Worm (Caenorhabditis elegans): ENCODE results near the gene gpcp-1.

gpcp-1 gene

ce11 chrX:3114306-3115133 is 4.1 kb upstream of the gpcp-1 start, which contains the start of gene gpd-2 (continued):
- TF ChIP-seq nhr-6 (tag; optimal IDR thresholded peaks at IDR 0.05) (peak; percentile 41), Y75B8A.6 (GFP tag; IDR thresholded peaks at IDR 0.05) (no peak), ceh-20 (GFP tag; IDR thresholded peaks at IDR 0.05) (no peak), mxl-2 (GFP tag; conservative IDR thresholded peaks at IDR 0.05) (no peak), set-16 (GFP tag; IDR thresholded peaks at IDR 0.05) (no peak; the same call in 1 of the 2 replicates), unc-130 (GFP tag; optimal IDR thresholded peaks at IDR 0.05) (no peak), nhr-48 (tag; optimal IDR thresholded peaks at IDR 0.05) (no peak), F26F4.8 (GFP tag; conservative IDR thresholded peaks at IDR 0.05) (no peak), mdt-29 (GFP tag; IDR thresholded peaks at IDR 0.05) (peak; percentile 74), gei-8 (GFP tag; optimal IDR thresholded peaks at IDR 0.05) (no peak), ztf-7 (tag; optimal IDR thresholded peaks at IDR 0.05) (peak; percentile 52), hmg-1.1 (GFP tag; IDR thresholded peaks at IDR 0.05) (no peak), daf-16 (GFP tag; optimal IDR thresholded peaks at IDR 0.05) (no peak), daf-16 (tag; optimal IDR thresholded peaks at IDR 0.05) (peak; percentile 26), saeg-2 (GFP tag; IDR thresholded peaks at IDR 0.05) (0 out of 2 replicates have a peak, but pooled peaks have one; percentile 24), egl-43 (GFP tag; IDR thresholded peaks at IDR 0.05) (peak; percentile 45; the same call in 1 of the 2 replicates), lim-7 (GFP tag; IDR thresholded peaks at IDR 0.05) (peak; percentile 49; the same call in 1 of the 2 replicates), snpc-1.2 (GFP tag; IDR thresholded peaks at IDR 0.05) (0 out of 2 replicates have a peak, but pooled peaks have one; percentile 22), mep-1 (tag; optimal IDR thresholded peaks at IDR 0.05) (peak; percentile 43), tra-1 (GFP tag; IDR thresholded peaks at IDR 0.05) (no peak), dve-1 (tag; optimal IDR thresholded peaks at IDR 0.05; ENCODE audit: insufficient read depth) (no peak), ceh-62 (tag; optimal IDR thresholded peaks at IDR 0.05) (no peak), fos-1 (tag; optimal IDR thresholded peaks at IDR 0.05) (no peak), ZK337.2 (GFP tag; IDR thresholded peaks at IDR 0.05) (no peak), rbr-2 (tag; optimal IDR thresholded peaks at IDR 0.05) (no peak), unc-39 (tag; optimal IDR thresholded peaks at IDR 0.05) (no peak)

- TF ChIP-seq T26A8.4 (GFP tag; IDR thresholded peaks at IDR 0.05), result peak; percentile 5; the same call in 1 of the 2 replicates
- peak; percentile 21; the same call in 1 of the 2 replicates for TF ChIP-seq mdt-29 (GFP tag; IDR thresholded peaks at IDR 0.05)
- TF ChIP-seq set-16 (GFP tag; IDR thresholded peaks at IDR 0.05), result peak; percentile 60
- TF ChIP-seq zfp-3 (GFP tag; conservative IDR thresholded peaks at IDR 0.05), result peak; percentile 28
- TF ChIP-seq dmd-8 (GFP tag; IDR thresholded peaks at IDR 0.05), result 0 out of 2 replicates have a peak, but pooled peaks have one; percentile 34
- peak; percentile 38; the same call in 1 of the 2 replicates for TF ChIP-seq tra-1 (GFP tag; IDR thresholded peaks at IDR 0.05)
- peak; percentile 14; the same call in 1 of the 2 replicates for TF ChIP-seq ceh-20 (GFP tag; IDR thresholded peaks at IDR 0.05)
- peak; percentile 62 for TF ChIP-seq aha-1 (tag)
- TF ChIP-seq egl-43 (GFP tag; IDR thresholded peaks at IDR 0.05), result 0 out of 2 replicates have a peak, but pooled peaks have one; percentile 34
These were observed 3.3 kb upstream of the gpcp-1 start for ce11 chrX:3113693-3114092.

ce11 chrX:3112946-3113427 is 2.6 kb upstream of the gpcp-1 start, which contains the start of gene gpd-3:
TSS of gene gpd-3 (minus strand) at chrX:3113341.
- TF ChIP-seq daf-16 (GFP tag; optimal IDR thresholded peaks at IDR 0.05) (no peak), daf-16 (tag; optimal IDR thresholded peaks at IDR 0.05) (peak; percentile 41), egl-43 (GFP tag; IDR thresholded peaks at IDR 0.05) (0 out of 2 replicates have a peak, but pooled peaks have one; percentile 59), dmd-6 (GFP tag; IDR thresholded peaks at IDR 0.05) (peak; percentile 28; the same call in 1 of the 2 replicates), F49E8.2 (tag; optimal IDR thresholded peaks at IDR 0.05; ENCODE audit: borderline replicate concordance) (no peak), mep-1 (tag; optimal IDR thresholded peaks at IDR 0.05) (peak; percentile 60), mxl-3 (GFP tag; optimal IDR thresholded peaks at IDR 0.05) (no peak), lin-29 (GFP tag; IDR thresholded peaks at IDR 0.05) (0 out of 2 replicates have a peak, but pooled peaks have one; percentile 27), zfp-3 (GFP tag; conservative IDR thresholded peaks at IDR 0.05) (peak; percentile 89), hif-1 (tag; optimal IDR thresholded peaks at IDR 0.05) (no peak), ceh-44 (GFP tag; IDR thresholded peaks at IDR 0.05) (no peak), lir-3 (tag; optimal IDR thresholded peaks at IDR 0.05) (no peak), arid-1 (GFP tag; conservative IDR thresholded peaks at IDR 0.05) (peak; percentile 27; the same call in 1 of the 2 replicates), T26A8.4 (GFP tag; IDR thresholded peaks at IDR 0.05) (peak; percentile 75), Y105C5A.15 (GFP tag; IDR thresholded peaks at IDR 0.05) (no peak), madf-9 (GFP tag; conservative IDR thresholded peaks at IDR 0.05) (0 out of 2 replicates have a peak, but pooled peaks have one; percentile 7), dmd-8 (GFP tag; IDR thresholded peaks at IDR 0.05) (peak; percentile 27; the same call in 1 of the 2 replicates), ama-1 (optimal IDR thresholded peaks at IDR 0.05) (peak; percentile 92), sdz-12 (GFP tag; optimal IDR thresholded peaks at IDR 0.05) (no peak), lin-38 (GFP tag; IDR thresholded peaks at IDR 0.05) (peak; percentile 43), nhr-102 (tag; optimal IDR thresholded peaks at IDR 0.05) (peak; percentile 23), aha-1 (tag) (peak; percentile 60), tra-1 (GFP tag; IDR thresholded peaks at IDR 0.05) (peak; percentile 34; the same call in 1 of the 2 replicates)

All from whole organism, L4 larva.